Fruit fly (Drosophila melanogaster): ENCODE data around the gene Mlc2.

The Mlc2 gene

DNA sequence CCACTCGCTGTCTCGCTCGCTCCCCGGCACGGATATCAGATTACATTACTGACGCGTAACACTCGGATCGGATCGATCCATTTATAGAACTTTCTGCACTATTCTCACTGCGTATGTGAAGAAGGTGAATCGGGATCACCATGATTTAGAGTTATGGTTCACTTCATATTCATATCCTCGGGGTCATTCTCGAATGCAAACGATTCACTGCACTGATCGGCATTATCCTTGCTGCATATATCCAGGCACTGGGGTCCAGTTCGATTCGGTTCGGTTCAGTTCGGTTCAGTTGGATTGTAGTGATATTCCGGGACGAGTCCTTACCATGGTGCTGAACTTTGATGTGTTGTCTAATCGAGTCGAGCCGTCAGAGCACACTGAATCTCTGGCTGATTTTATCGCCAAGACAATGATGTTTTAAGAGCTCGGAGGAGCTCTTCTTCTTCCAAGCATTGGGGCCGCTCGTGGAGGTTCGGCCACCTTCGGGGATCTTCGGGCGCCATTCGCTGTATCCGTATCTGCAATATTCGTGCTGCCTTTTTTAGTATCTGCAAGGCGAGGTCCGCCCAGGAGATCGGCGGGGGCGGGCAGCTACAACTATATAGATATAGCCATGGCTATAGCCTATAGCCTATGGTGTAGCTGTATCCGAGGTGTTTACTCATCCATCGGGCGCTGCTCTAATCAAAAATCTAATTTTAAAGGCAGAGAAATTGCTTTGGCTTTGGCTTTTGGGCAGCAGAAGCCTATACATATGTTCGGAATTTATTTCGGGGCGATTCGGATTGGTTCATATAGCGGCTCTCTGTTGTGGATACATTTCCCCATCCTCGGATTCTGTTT lies at the start of gene Mlc2:
TSS of gene Mlc2 (minus strand) at position 392 of the 843 bp plus-strand sequence.
- TF ChIP-seq Pif1B (GFP tag; optimal IDR thresholded peaks at IDR 0.05), result no peak
- no peak for TF ChIP-seq CG8301 (tag; optimal IDR thresholded peaks at IDR 0.05)
- TF ChIP-seq CG4496 (GFP tag; IDR thresholded peaks at IDR 0.05), result no peak
- no peak for TF ChIP-seq CG32121 (GFP tag; IDR thresholded peaks at IDR 0.05)
- TF ChIP-seq gl (tag; optimal IDR thresholded peaks at IDR 0.05), result no peak
- no peak for TF ChIP-seq CG14655 (GFP tag; optimal IDR thresholded peaks at IDR 0.05)
- TF ChIP-seq CG12605 (GFP tag; IDR thresholded peaks at IDR 0.05), result no peak
- no peak for TF ChIP-seq D1 (tag; optimal IDR thresholded peaks at IDR 0.05)
- TF ChIP-seq fd96Ca (GFP tag; IDR thresholded peaks at IDR 0.05), result no peak
- no peak for TF ChIP-seq rn (GFP tag; IDR thresholded peaks at IDR 0.05)
- TF ChIP-seq CG10348 (GFP tag; IDR thresholded peaks at IDR 0.05), result no peak
- TF ChIP-seq CG9948 (tag; optimal IDR thresholded peaks at IDR 0.05), result no peak
- TF ChIP-seq Ets98B (GFP tag; IDR thresholded peaks at IDR 0.05), result no peak
- TF ChIP-seq CG34367 (tag; optimal IDR thresholded peaks at IDR 0.05), result no peak
- TF ChIP-seq CG8159 (tag; optimal IDR thresholded peaks at IDR 0.05), result no peak
- no peak for TF ChIP-seq CG17806 (tag; optimal IDR thresholded peaks at IDR 0.05)
- no peak for TF ChIP-seq CG13204 (GFP tag; optimal IDR thresholded peaks at IDR 0.05)

DNA sequence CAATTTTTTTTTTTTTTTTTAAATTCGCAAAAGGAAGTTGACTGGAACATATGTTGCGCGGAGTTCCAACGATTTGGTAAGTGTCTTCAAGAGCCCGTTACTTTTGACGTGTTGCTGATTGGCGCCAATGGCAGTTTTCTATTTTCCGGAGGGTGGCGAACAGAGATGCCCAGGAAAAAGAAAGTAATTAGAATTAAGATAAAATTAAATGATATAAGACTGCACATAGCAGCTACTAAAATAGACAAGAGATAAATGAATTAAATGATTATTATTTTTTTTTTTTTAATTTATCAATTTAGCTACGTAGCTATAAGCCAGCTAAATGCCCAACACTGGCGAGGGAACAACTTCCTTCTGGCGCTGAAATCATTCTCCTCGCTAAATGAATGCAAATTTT lies 47.9 kb upstream of the Mlc2 start:
- TF ChIP-seq gl (tag; optimal IDR thresholded peaks at IDR 0.05) (no peak), CG15710 (tag; optimal IDR thresholded peaks at IDR 0.05) (no peak), CG8159 (tag; optimal IDR thresholded peaks at IDR 0.05) (no peak), rn (GFP tag; IDR thresholded peaks at IDR 0.05) (no peak), CG34367 (tag; optimal IDR thresholded peaks at IDR 0.05) (no peak)

DNA sequence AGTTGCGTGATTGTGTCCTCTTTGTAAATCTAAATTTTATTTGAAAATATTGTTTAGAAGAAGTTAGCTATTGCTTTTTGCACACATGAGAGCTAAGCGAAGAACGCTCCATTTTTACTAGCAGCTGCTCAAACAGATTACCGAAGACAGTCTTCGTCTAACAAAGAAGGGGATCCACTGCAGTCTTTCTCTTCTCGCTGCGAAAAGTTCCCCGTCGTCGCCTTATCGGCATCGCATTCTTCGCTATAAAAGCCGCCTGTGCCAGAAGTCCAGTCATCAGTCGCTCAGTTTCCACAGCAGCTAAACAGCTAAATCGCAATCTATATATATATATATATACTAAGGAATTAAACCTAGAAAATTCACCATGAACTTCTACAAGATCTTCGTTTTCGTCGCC lies 41.9 kb upstream of the Mlc2 start, which contains the start of gene CecC:
TSS of gene CecC (plus strand) at position 275 of the 400 bp plus-strand sequence.
- TF ChIP-seq CG34367 (tag; optimal IDR thresholded peaks at IDR 0.05) (no peak), EcR (GFP tag; optimal IDR thresholded peaks at IDR 0.05) (no peak), CG14655 (GFP tag; optimal IDR thresholded peaks at IDR 0.05) (no peak), Pif1B (GFP tag; optimal IDR thresholded peaks at IDR 0.05) (no peak), Snoo (tag; optimal IDR thresholded peaks at IDR 0.05) (no peak), CG13204 (GFP tag; optimal IDR thresholded peaks at IDR 0.05) (no peak), D1 (tag; optimal IDR thresholded peaks at IDR 0.05) (no peak), Pif1A (GFP tag; optimal IDR thresholded peaks at IDR 0.05) (no peak), Ets98B (GFP tag; IDR thresholded peaks at IDR 0.05) (no peak), CG32121 (GFP tag; IDR thresholded peaks at IDR 0.05) (no peak), CG12605 (GFP tag; IDR thresholded peaks at IDR 0.05) (no peak), CG17806 (tag; optimal IDR thresholded peaks at IDR 0.05) (no peak), fd96Ca (GFP tag; IDR thresholded peaks at IDR 0.05) (no peak), CG4496 (GFP tag; IDR thresholded peaks at IDR 0.05) (no peak), CG8159 (tag; optimal IDR thresholded peaks at IDR 0.05) (no peak), CG15710 (tag; optimal IDR thresholded peaks at IDR 0.05) (no peak)

DNA sequence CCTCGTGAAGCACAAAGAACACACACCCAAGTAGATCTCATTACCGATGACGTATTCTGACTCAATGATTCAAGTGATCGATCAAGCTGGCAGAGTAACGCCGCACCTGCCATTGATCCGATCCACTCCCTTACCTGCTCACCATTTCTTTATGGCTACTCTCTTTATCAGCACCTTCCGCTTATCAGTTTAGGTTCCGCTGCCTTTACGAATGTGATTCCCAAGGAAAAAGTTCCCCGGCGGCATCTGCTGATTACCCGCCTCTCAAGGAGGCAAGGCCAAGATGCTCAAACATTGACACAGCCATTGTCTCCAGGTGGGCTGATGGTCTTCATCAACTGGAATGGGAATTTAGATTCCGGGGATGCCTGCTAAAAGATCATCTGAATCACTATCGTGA lies 40.7 kb upstream of the Mlc2 start:
- TF ChIP-seq CG4496 (GFP tag; IDR thresholded peaks at IDR 0.05), result no peak
- TF ChIP-seq fd96Ca (GFP tag; IDR thresholded peaks at IDR 0.05), result no peak
- TF ChIP-seq CG8159 (tag; optimal IDR thresholded peaks at IDR 0.05), result no peak
- TF ChIP-seq CG17806 (tag; optimal IDR thresholded peaks at IDR 0.05), result no peak
- TF ChIP-seq Snoo (tag; optimal IDR thresholded peaks at IDR 0.05), result no peak
- TF ChIP-seq Ets98B (GFP tag; IDR thresholded peaks at IDR 0.05), result no peak
- TF ChIP-seq CG32121 (GFP tag; IDR thresholded peaks at IDR 0.05), result no peak
- TF ChIP-seq CG12605 (GFP tag; IDR thresholded peaks at IDR 0.05), result no peak
- no peak for TF ChIP-seq EcR (GFP tag; optimal IDR thresholded peaks at IDR 0.05)
- no peak for TF ChIP-seq CG13204 (GFP tag; optimal IDR thresholded peaks at IDR 0.05)
- no peak for TF ChIP-seq gl (tag; optimal IDR thresholded peaks at IDR 0.05)
- TF ChIP-seq CG8301 (tag; optimal IDR thresholded peaks at IDR 0.05), result no peak
- no peak for TF ChIP-seq CG10348 (GFP tag; IDR thresholded peaks at IDR 0.05)
- TF ChIP-seq Pif1B (GFP tag; optimal IDR thresholded peaks at IDR 0.05), result no peak
- no peak for TF ChIP-seq CG14655 (GFP tag; optimal IDR thresholded peaks at IDR 0.05)
- no peak for TF ChIP-seq D1 (tag; optimal IDR thresholded peaks at IDR 0.05)
- TF ChIP-seq Pif1A (GFP tag; optimal IDR thresholded peaks at IDR 0.05), result no peak

DNA sequence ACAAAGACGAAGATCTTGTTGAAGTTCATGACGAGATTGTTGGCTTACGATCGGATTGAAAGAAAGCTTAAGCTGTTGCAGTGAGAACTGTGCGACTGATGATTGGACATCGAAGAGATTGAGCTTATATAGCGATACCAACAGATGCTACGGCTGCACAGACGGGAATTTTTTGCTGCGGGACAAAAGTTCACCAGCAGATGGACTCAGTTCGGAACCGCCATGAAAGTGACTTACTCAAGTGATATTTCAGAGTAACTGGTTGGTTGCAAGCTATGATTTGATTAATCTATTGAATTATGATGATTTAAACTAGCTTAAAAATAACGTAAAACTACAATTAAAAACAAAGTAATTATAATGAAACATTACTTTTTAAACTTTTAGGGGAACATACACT lies 39.3 kb upstream of the Mlc2 start, which contains the start of gene CecB:
TSS of gene CecB (minus strand) at position 101 of the 400 bp plus-strand sequence.
- TF ChIP-seq gl (tag; optimal IDR thresholded peaks at IDR 0.05), result no peak
- TF ChIP-seq Ets98B (GFP tag; IDR thresholded peaks at IDR 0.05), result no peak
- TF ChIP-seq CG8301 (tag; optimal IDR thresholded peaks at IDR 0.05), result no peak
- TF ChIP-seq CG4496 (GFP tag; IDR thresholded peaks at IDR 0.05), result no peak
- no peak for TF ChIP-seq CG32121 (GFP tag; IDR thresholded peaks at IDR 0.05)
- TF ChIP-seq CG14655 (GFP tag; optimal IDR thresholded peaks at IDR 0.05), result no peak
- no peak for TF ChIP-seq CG17806 (tag; optimal IDR thresholded peaks at IDR 0.05)
- TF ChIP-seq rn (GFP tag; IDR thresholded peaks at IDR 0.05), result no peak
- no peak for TF ChIP-seq CG8159 (tag; optimal IDR thresholded peaks at IDR 0.05)
- TF ChIP-seq Pif1A (GFP tag; optimal IDR thresholded peaks at IDR 0.05), result no peak
- no peak for TF ChIP-seq D1 (tag; optimal IDR thresholded peaks at IDR 0.05)
- TF ChIP-seq Pif1B (GFP tag; optimal IDR thresholded peaks at IDR 0.05), result no peak
- TF ChIP-seq CG34367 (tag; optimal IDR thresholded peaks at IDR 0.05), result no peak
- TF ChIP-seq Snoo (tag; optimal IDR thresholded peaks at IDR 0.05), result no peak
- no peak for TF ChIP-seq EcR (GFP tag; optimal IDR thresholded peaks at IDR 0.05)
- TF ChIP-seq CG9948 (tag; optimal IDR thresholded peaks at IDR 0.05), result no peak
- TF ChIP-seq fd96Ca (GFP tag; IDR thresholded peaks at IDR 0.05), result no peak
- no peak for TF ChIP-seq CG15710 (tag; optimal IDR thresholded peaks at IDR 0.05)

Data from whole organism, pupa.